Worm (Caenorhabditis elegans) whole organism, young adult: ENCODE measurements around the gene flap-1.

Experiments
- D2030.7 ChIP-seq: fragments of 200-800 bp; sonication (Bioruptor generic); IDR thresholded peaks from 2 replicates; pipeline ENCODE4 v1.3.6; 2022; ENCODE audit warnings: missing genetic modification reagents, missing genetic modification characterization, missing compliant biosample characterization
- F39B2.1 ChIP-seq: fragments of 200-800 bp; sonication (Bioruptor generic); IDR thresholded peaks from 2 replicates; pipeline ENCODE4 v1.3.6; 2022; ENCODE audit warnings: missing genetic modification reagents, missing genetic modification characterization, missing compliant biosample characterization
- Y95B8A.8 ChIP-seq: fragments of 200-800 bp; sonication (Bioruptor generic); IDR thresholded peaks from 2 replicates; pipeline ENCODE4 v1.3.6; 2022; ENCODE audit warnings: missing genetic modification reagents, missing genetic modification characterization, missing compliant biosample characterization
- chd-7 ChIP-seq: sonication (generic microtip); optimal IDR thresholded peaks from 2 replicates; lab custom pipeline; 2016; ENCODE audit warnings: mild to moderate bottlenecking, missing genetic modification characterization, moderate library complexity, missing compliant biosample characterization
- lin-40 ChIP-seq: sonication (generic microtip); optimal IDR thresholded peaks from 2 replicates; lab custom pipeline; 2016; ENCODE audit warnings: missing genetic modification characterization, mild to moderate bottlenecking, missing compliant biosample characterization, missing genotype, missing genetic modification reagents
- nhr-120 ChIP-seq: fragments of 200-800 bp; sonication (Bioruptor generic); IDR thresholded peaks from 2 replicates; pipeline ENCODE4 v1.3.6; 2022; ENCODE audit warnings: missing genetic modification characterization, missing compliant biosample characterization
- nhr-80 ChIP-seq: sonication (generic microtip); optimal IDR thresholded peaks from 2 replicates; lab custom pipeline; 2016; ENCODE audit warnings: missing genetic modification characterization, missing compliant biosample characterization
- tlf-1 ChIP-seq: fragments of 200-800 bp; sonication (Bioruptor generic); optimal IDR thresholded peaks from 2 replicates; lab custom pipeline; 2018; ENCODE audit warnings: mild to moderate bottlenecking, missing genetic modification characterization, missing compliant biosample characterization
- unc-130 ChIP-seq: sonication (generic microtip); optimal IDR thresholded peaks from 2 replicates; lab custom pipeline; 2016; ENCODE audit warnings: missing genetic modification reagents, missing genetic modification characterization, missing compliant biosample characterization

- no peak for TF ChIP-seq chd-7
- TF ChIP-seq Y95B8A.8 (GFP tag; lab: Robert Waterston, UW) = no peak
- TF ChIP-seq lin-40 = no peak
- TF ChIP-seq D2030.7 (GFP tag; lab: Robert Waterston, UW) = no peak
- TF ChIP-seq F39B2.1 = no peak
- no peak for TF ChIP-seq nhr-120 (GFP tag; lab: Robert Waterston, UW)
- TF ChIP-seq unc-130 = no peak
- no peak for TF ChIP-seq tlf-1 (GFP tag; lab: Kevin White, UChicago)
- no peak for TF ChIP-seq nhr-80 (tag; lab: Kevin White, UChicago)
Observed at ce11 chrIII:6968080-6968639, 39.5 kb upstream of the flap-1 start, which contains the start of gene panl-2.
